Worm (Caenorhabditis elegans) whole organism, young adult: ENCODE data around the gene nhr-253.
A peak's percentile ranks its signal among the peaks of the same experiment; 100 is the strongest.

Experiments
- B0019.2 ChIP-seq: fragments of 200-800 bp; sonication (Bioruptor generic); conservative IDR thresholded peaks from 2 replicates; pipeline ENCODE4 v1.3.6; 2022; ENCODE audit warnings: missing genetic modification reagents, missing genetic modification characterization, missing compliant biosample characterization
- C06A6.2 ChIP-seq: fragments of 200-800 bp; sonication (Bioruptor generic); conservative IDR thresholded peaks from 2 replicates; pipeline ENCODE4 v1.3.6; 2022; ENCODE audit warnings: missing genetic modification characterization, missing compliant biosample characterization
- F37B4.10 ChIP-seq: fragments of 200-800 bp; sonication (Bioruptor generic); IDR thresholded peaks from 2 replicates; pipeline ENCODE4 v1.3.6; 2022; ENCODE audit warnings: missing genetic modification characterization, missing compliant biosample characterization
- F57A8.1 ChIP-seq: fragments of 200-800 bp; sonication (Bioruptor generic); optimal IDR thresholded peaks from 2 replicates; lab custom pipeline; 2018; ENCODE audit warnings: mild to moderate bottlenecking, missing genetic modification characterization, moderate library complexity, missing compliant biosample characterization
- K12H6.12 ChIP-seq: fragments of 200-800 bp; sonication (Bioruptor generic); optimal IDR thresholded peaks from 2 replicates; lab custom pipeline; 2018; ENCODE audit warnings: mild to moderate bottlenecking, missing genetic modification characterization, missing compliant biosample characterization
- Y53F4B.3 ChIP-seq: fragments of 200-800 bp; sonication (Bioruptor generic); IDR thresholded peaks from 2 replicates; pipeline ENCODE4 v1.3.6; 2022; ENCODE audit warnings: missing genetic modification reagents, missing genetic modification characterization, missing compliant biosample characterization
- Y53G8AR.9 ChIP-seq: fragments of 200-800 bp; sonication (Bioruptor generic); conservative IDR thresholded peaks from 2 replicates; pipeline ENCODE4 v1.3.6; 2022; ENCODE audit warnings: missing genetic modification reagents, missing genetic modification characterization, missing compliant biosample characterization
- Y79H2A.3 ChIP-seq: fragments of 200-800 bp; sonication (Bioruptor generic); conservative IDR thresholded peaks from 2 replicates; pipeline ENCODE4 v1.3.6; 2022; ENCODE audit warnings: missing genetic modification reagents, missing genetic modification characterization, missing compliant biosample characterization
- ZK185.1 ChIP-seq: sonication (generic microtip); optimal IDR thresholded peaks from 2 replicates; lab custom pipeline; 2016; ENCODE audit warnings: mild to moderate bottlenecking, missing genetic modification characterization, missing compliant biosample characterization; ENCODE audit not compliant: poor library complexity, severe bottlenecking
- aptf-3 ChIP-seq: fragments of 200-800 bp; sonication (Bioruptor generic); IDR thresholded peaks from 2 replicates; pipeline ENCODE4 v1.3.6; 2022; ENCODE audit warnings: missing genetic modification characterization, missing compliant biosample characterization
- athp-1 ChIP-seq: sonication (generic microtip); optimal IDR thresholded peaks from 2 replicates; lab custom pipeline; 2017; ENCODE audit warnings: mild to moderate bottlenecking, missing genetic modification characterization, missing compliant biosample characterization
- attf-3 ChIP-seq: fragments of 200-800 bp; sonication (Bioruptor generic); conservative IDR thresholded peaks from 2 replicates; pipeline ENCODE4 v1.3.6; 2022; ENCODE audit warnings: missing genetic modification reagents, missing genetic modification characterization, missing compliant biosample characterization
- cebp-2 ChIP-seq: fragments of 200-800 bp; sonication (Bioruptor generic); IDR thresholded peaks from 2 replicates; pipeline ENCODE4 v1.3.6; 2022; ENCODE audit warnings: missing genetic modification characterization, missing compliant biosample characterization
- ceh-40 ChIP-seq: fragments of 200-800 bp; sonication (Bioruptor generic); IDR thresholded peaks from 2 replicates; pipeline ENCODE4 v1.3.6; 2022; ENCODE audit warnings: missing genetic modification characterization, missing compliant biosample characterization
- ceh-91 ChIP-seq: fragments of 200-800 bp; sonication (Bioruptor generic); IDR thresholded peaks from 2 replicates; pipeline ENCODE4 v1.3.6; 2022; ENCODE audit warnings: missing genetic modification reagents, missing genetic modification characterization, missing compliant biosample characterization
- dox-1 ChIP-seq: fragments of 200-800 bp; sonication (Bioruptor generic); IDR thresholded peaks from 2 replicates; pipeline ENCODE4 v1.3.6; 2022; ENCODE audit warnings: missing genetic modification reagents, missing genetic modification characterization, missing compliant biosample characterization
- dpff-1 ChIP-seq: sonication (generic microtip); optimal IDR thresholded peaks from 2 replicates; lab custom pipeline; 2017; ENCODE audit warnings: mild to moderate bottlenecking, missing genetic modification characterization, missing compliant biosample characterization
- efl-1 ChIP-seq: fragments of 150-350 bp; optimal IDR thresholded peaks from 2 replicates; lab custom pipeline; 2014; ENCODE audit warnings: missing biosample characterization, missing genetic modification reagents, missing genetic modification characterization
- egrh-3 ChIP-seq: fragments of 200-800 bp; sonication (Bioruptor generic); IDR thresholded peaks from 2 replicates; pipeline ENCODE4 v1.3.6; 2022; ENCODE audit warnings: missing genetic modification reagents, missing genetic modification characterization, missing compliant biosample characterization
- hlh-12 ChIP-seq: sonication (generic microtip); optimal IDR thresholded peaks from 2 replicates; lab custom pipeline; 2016; ENCODE audit warnings: missing genetic modification characterization, missing compliant biosample characterization
- hmg-1.2 ChIP-seq: fragments of 200-800 bp; sonication (Bioruptor generic); IDR thresholded peaks from 2 replicates; pipeline ENCODE4 v1.3.6; 2022; ENCODE audit warnings: missing genetic modification reagents, missing genetic modification characterization, missing compliant biosample characterization
- lin-35 ChIP-seq, 3 experiments: fragments of 150-350 bp in 2 of 3; sonication (generic microtip) in 1 of 3; optimal IDR thresholded peaks; 2 replicates each; lab custom pipeline; 2014 to 2018; ENCODE audit warnings: missing biosample characterization in 3 of 3, missing genetic modification characterization in 3 of 3, missing genetic modification reagents in 3 of 3
- lir-1 ChIP-seq: fragments of 200-800 bp; sonication (Bioruptor generic); conservative IDR thresholded peaks from 2 replicates; pipeline ENCODE4 v1.3.6; 2022; ENCODE audit warnings: missing genetic modification reagents, missing genetic modification characterization, missing compliant biosample characterization
- madf-10 ChIP-seq: sonication (generic microtip); optimal IDR thresholded peaks from 2 replicates; lab custom pipeline; 2016; ENCODE audit warnings: mild to moderate bottlenecking, missing genetic modification characterization, missing compliant biosample characterization
- madf-3 ChIP-seq: fragments of 200-800 bp; sonication (Bioruptor generic); IDR thresholded peaks from 2 replicates; pipeline ENCODE4 v1.3.6; 2022; ENCODE audit warnings: missing genetic modification reagents, missing genetic modification characterization, missing compliant biosample characterization
- nfyb-1 ChIP-seq: fragments of 200-800 bp; sonication (Bioruptor generic); IDR thresholded peaks from 2 replicates; pipeline ENCODE4 v1.3.6; 2022; ENCODE audit warnings: missing genetic modification reagents, missing genetic modification characterization, missing compliant biosample characterization
- nhr-179 ChIP-seq: sonication (generic microtip); optimal IDR thresholded peaks from 2 replicates; lab custom pipeline; 2016; ENCODE audit warnings: mild to moderate bottlenecking, missing genetic modification characterization, missing compliant biosample characterization
- repo-1 ChIP-seq: sonication (generic microtip); optimal IDR thresholded peaks from 2 replicates; lab custom pipeline; 2017; ENCODE audit warnings: mild to moderate bottlenecking, missing genetic modification characterization, missing compliant biosample characterization
- sdz-38 ChIP-seq: sonication (generic microtip); optimal IDR thresholded peaks from 2 replicates; lab custom pipeline; 2016; ENCODE audit warnings: missing genotype, missing genetic modification characterization, missing compliant biosample characterization
- tbp1 ChIP-seq: fragments of 200-800 bp; sonication (Bioruptor generic); optimal IDR thresholded peaks from 2 replicates; lab custom pipeline; 2018; ENCODE audit warnings: mild to moderate bottlenecking, missing genetic modification characterization, missing compliant biosample characterization
- tlf-1 ChIP-seq: fragments of 200-800 bp; sonication (Bioruptor generic); optimal IDR thresholded peaks from 2 replicates; lab custom pipeline; 2018; ENCODE audit warnings: mild to moderate bottlenecking, missing genetic modification characterization, missing compliant biosample characterization
- zfh-2 ChIP-seq: fragments of 200-800 bp; sonication (Bioruptor generic); conservative IDR thresholded peaks from 2 replicates; pipeline ENCODE4 v1.3.6; 2022; ENCODE audit warnings: missing genetic modification reagents, missing genetic modification characterization, missing compliant biosample characterization
- ztf-22 ChIP-seq: fragments of 200-800 bp; sonication (Bioruptor generic); optimal IDR thresholded peaks from 2 replicates; lab custom pipeline; 2018; ENCODE audit warnings: mild to moderate bottlenecking, missing genetic modification characterization, moderate library complexity, missing compliant biosample characterization
- ztf-26 ChIP-seq: sonication (generic microtip); optimal IDR thresholded peaks from 2 replicates; lab custom pipeline; 2017; ENCODE audit warnings: missing genetic modification characterization, missing compliant biosample characterization

The nhr-253 gene

DNA sequence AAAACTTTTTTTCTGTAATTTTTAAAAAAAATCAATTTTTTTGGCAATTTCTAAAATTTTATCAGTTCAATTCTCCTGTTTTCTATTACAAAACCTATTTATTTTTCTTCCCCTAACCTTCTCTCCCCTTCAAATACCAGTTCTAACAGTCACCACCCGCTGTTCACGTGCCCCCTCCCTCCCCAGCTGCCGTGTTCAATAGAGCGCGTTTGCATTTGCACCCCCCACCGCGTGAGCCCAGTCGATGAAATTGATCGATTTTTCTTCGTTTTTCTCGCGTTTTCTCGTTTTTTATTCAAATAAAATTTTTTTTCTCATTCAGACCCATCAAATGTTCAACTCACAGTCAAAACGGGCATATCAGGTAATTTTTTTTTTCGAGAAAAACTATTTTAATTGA is 47.3 kb upstream of the nhr-253 start, which contains the start of gene atg-9 (continued):
- TF ChIP-seq ZK185.1 (tag; lab: Kevin White, UChicago) (no peak), efl-1 (GFP tag; lab: Kevin White, UChicago) (no peak), aptf-3 (GFP tag; lab: Robert Waterston, UW) (no peak), B0019.2 (GFP tag; lab: Robert Waterston, UW) (no peak), ztf-22 (GFP tag; lab: Kevin White, UChicago) (no peak), Y53G8AR.9 (GFP tag; lab: Robert Waterston, UW) (peak; percentile 81), Y53F4B.3 (GFP tag; lab: Robert Waterston, UW) (no peak), madf-10 (tag; lab: Kevin White, UChicago) (no peak), dpff-1 (tag; lab: Kevin White, UChicago) (no peak), hmg-1.2 (GFP tag; lab: Robert Waterston, UW) (peak; percentile 34; the same call in 1 of the 2 replicates), athp-1 (tag; lab: Kevin White, UChicago) (peak; percentile 10), sdz-38 (tag; lab: Kevin White, UChicago) (no peak), lir-1 (GFP tag; lab: Robert Waterston, UW) (0 out of 2 replicates have a peak, but pooled peaks have one; percentile 47), K12H6.12 (tag; lab: Kevin White, UChicago) (peak; percentile 75), ceh-40 (GFP tag; lab: Robert Waterston, UW) (no peak), attf-3 (no peak), dox-1 (GFP tag; lab: Robert Waterston, UW) (peak; percentile 70; the same call in 1 of the 2 replicates), nfyb-1 (peak; percentile 81), repo-1 (peak; percentile 41), madf-3 (0 out of 2 replicates have a peak, but pooled peaks have one; percentile 79), hlh-12 (tag; lab: Kevin White, UChicago) (no peak), cebp-2 (no peak), F57A8.1 (GFP tag; lab: Kevin White, UChicago) (no peak)

DNA sequence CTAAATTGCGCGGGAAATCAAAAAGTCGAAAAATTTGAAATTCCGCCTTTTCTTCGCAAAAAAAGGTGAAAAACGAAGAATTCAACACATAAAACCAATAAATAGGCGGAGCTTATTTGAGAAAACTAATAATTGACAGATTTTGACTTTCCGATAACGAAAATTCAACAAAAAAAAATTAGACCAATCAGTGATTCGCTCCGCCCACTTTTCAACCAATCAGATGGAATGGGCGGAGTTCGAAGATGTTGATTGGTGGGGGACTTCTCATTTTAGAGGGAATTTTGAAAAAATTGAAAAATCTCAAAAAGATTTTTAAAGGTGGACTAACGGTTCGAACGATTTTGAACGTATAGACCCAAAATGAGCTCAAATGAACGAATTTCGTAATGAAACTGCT is 45.6 kb upstream of the nhr-253 start:
- TF ChIP-seq F57A8.1 (GFP tag; lab: Kevin White, UChicago), result no peak
- TF ChIP-seq nfyb-1, result peak; percentile 16; the same call in 1 of the 2 replicates

- no peak for TF ChIP-seq Y79H2A.3 (GFP tag; lab: Robert Waterston, UW)
- TF ChIP-seq, all 124 proteins: peak for 0
Observed at ce11 chrV:351787-352186, 44.6 kb upstream of the nhr-253 start.

DNA sequence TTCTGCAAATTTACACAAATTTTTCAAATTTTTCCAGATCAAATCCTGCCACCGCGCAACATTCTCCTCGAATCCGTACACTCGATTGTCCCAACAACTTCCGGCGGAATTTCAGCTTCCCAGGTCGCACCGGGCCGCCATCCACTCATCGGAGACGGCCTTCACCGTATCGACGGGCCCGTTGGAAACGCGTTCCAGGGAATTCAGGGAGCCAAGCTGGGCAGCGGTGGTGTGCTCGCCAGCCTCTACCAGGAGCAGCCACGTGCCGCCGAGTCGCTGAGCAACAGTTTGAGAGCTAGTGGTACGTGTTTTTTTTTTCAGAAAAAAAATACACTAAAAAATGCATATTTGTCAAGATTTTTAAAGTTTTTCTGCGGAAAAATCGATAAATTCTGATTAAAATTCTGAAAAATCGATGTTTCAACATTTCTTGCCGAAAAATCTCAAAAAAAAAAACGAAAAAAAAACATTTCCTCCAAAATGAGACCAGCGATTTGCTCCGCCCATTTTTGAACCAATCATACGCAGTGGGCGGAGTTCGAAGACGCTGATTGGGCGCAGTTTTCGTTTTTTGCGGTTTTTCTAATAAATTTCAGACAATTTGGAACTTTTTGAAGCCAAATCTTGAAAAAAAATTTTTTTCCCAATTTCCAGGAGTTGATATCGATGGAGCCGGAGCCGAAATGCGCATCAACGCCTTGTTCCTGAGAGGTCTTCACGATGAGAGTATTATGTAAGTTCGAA is 39.3 kb upstream of the nhr-253 start:
- TF ChIP-seq egrh-3, result peak; percentile 63; the same call in 1 of the 2 replicates
- TF ChIP-seq zfh-2 (GFP tag; lab: Robert Waterston, UW), result peak; percentile 87
- no peak for TF ChIP-seq C06A6.2
- no peak for TF ChIP-seq tlf-1 (GFP tag; lab: Kevin White, UChicago)
- TF ChIP-seq tbp1 (GFP tag; lab: Kevin White, UChicago), result no peak
- no peak for TF ChIP-seq nhr-179 (tag; lab: Kevin White, UChicago)
- no peak for TF ChIP-seq ceh-91
- no peak for TF ChIP-seq lin-35 (GFP tag; optimal IDR thresholded peaks at IDR 0.05; lab: Kevin White, UChicago)
- no peak for TF ChIP-seq ztf-26 (tag; lab: Kevin White, UChicago)
- 0 out of 2 replicates have a peak, but pooled peaks have one; percentile 74 for TF ChIP-seq F37B4.10 (GFP tag; lab: Robert Waterston, UW)
